Fruit fly (Drosophila melanogaster): ENCODE measurements around the gene CDK2AP1.
A peak's percentile ranks its signal among the peaks of the same experiment; 100 is the strongest.

CDK2AP1 gene

dm6 chrX:11155808-11156589 is 18.3 kb downstream of the CDK2AP1 start (continued):
- TF ChIP-seq Deaf1 (tag; optimal IDR thresholded peaks at IDR 0.05) (no peak), ttk (GFP tag; IDR thresholded peaks at IDR 0.05) (no peak), CG1647 (GFP tag; optimal IDR thresholded peaks at IDR 0.05) (no peak), Hand (GFP tag; optimal IDR thresholded peaks at IDR 0.05) (no peak), CTCF (GFP tag; optimal IDR thresholded peaks at IDR 0.05) (no peak), pzg (GFP tag; optimal IDR thresholded peaks at IDR 0.05) (no peak), CG10274 (GFP tag; optimal IDR thresholded peaks at IDR 0.05) (no peak), CG7839 (tag; optimal IDR thresholded peaks at IDR 0.05) (no peak), zen (tag; optimal IDR thresholded peaks at IDR 0.05) (no peak), ken (GFP tag; IDR thresholded peaks at IDR 0.05) (no peak), CG11247 (GFP tag; IDR thresholded peaks at IDR 0.05) (no peak), slou (GFP tag; optimal IDR thresholded peaks at IDR 0.05) (no peak), CG17359 (tag; optimal IDR thresholded peaks at IDR 0.05) (no peak), ham (GFP tag; IDR thresholded peaks at IDR 0.05) (no peak), tna (GFP tag; IDR thresholded peaks at IDR 0.05; ENCODE audit: partially characterized antibody) (no peak), Adf1 (GFP tag; IDR thresholded peaks at IDR 0.05) (no peak), slp2 (GFP tag; optimal IDR thresholded peaks at IDR 0.05) (no peak), Trl (optimal IDR thresholded peaks at IDR 0.05) (peak; percentile 7 to 33), Trl (GFP tag; optimal IDR thresholded peaks at IDR 0.05) (no peak), Dek (tag; optimal IDR thresholded peaks at IDR 0.05) (no peak), Asciz (GFP tag; optimal IDR thresholded peaks at IDR 0.05) (no peak), pita (GFP tag; optimal IDR thresholded peaks at IDR 0.05) (no peak), NfI (GFP tag; optimal IDR thresholded peaks at IDR 0.05) (no peak), inv (GFP tag; IDR thresholded peaks at IDR 0.05; ENCODE audit: partially characterized antibody) (no peak), CG9932 (GFP tag; IDR thresholded peaks at IDR 0.05) (peak; percentile 35), Eip74EF (GFP tag; optimal IDR thresholded peaks at IDR 0.05) (no peak), Stat92E (GFP tag; optimal IDR thresholded peaks at IDR 0.05) (no peak), fu2 (GFP tag; optimal IDR thresholded peaks at IDR 0.05) (no peak), HLH54F (GFP tag; optimal IDR thresholded peaks at IDR 0.05) (no peak), grau (tag; optimal IDR thresholded peaks at IDR 0.05) (peak; percentile 37), CG6654 (GFP tag; optimal IDR thresholded peaks at IDR 0.05) (no peak), CG2120 (GFP tag; optimal IDR thresholded peaks at IDR 0.05) (peak; percentile 16), Abd-B (GFP tag; optimal IDR thresholded peaks at IDR 0.05) (no peak), CG10147 (GFP tag; optimal IDR thresholded peaks at IDR 0.05) (peak; percentile 43), bowl (GFP tag; IDR thresholded peaks at IDR 0.05) (no peak), CG12942 (GFP tag; optimal IDR thresholded peaks at IDR 0.05) (no peak), h (optimal IDR thresholded peaks at IDR 0.05) (no peak), CG12236 (GFP tag; optimal IDR thresholded peaks at IDR 0.05) (no peak), Ada2b (GFP tag; IDR thresholded peaks at IDR 0.05) (no peak), CG13287 (GFP tag; IDR thresholded peaks at IDR 0.05; ENCODE audit: partially characterized antibody) (no peak), D19B (GFP tag; optimal IDR thresholded peaks at IDR 0.05) (no peak), CG8944 (GFP tag; optimal IDR thresholded peaks at IDR 0.05) (no peak), CG4617 (GFP tag; optimal IDR thresholded peaks at IDR 0.05; ENCODE audit: borderline replicate concordance) (no peak), Kr (GFP tag; optimal IDR thresholded peaks at IDR 0.05) (no peak), cad (GFP tag; optimal IDR thresholded peaks at IDR 0.05) (no peak), CG4424 (GFP tag; optimal IDR thresholded peaks at IDR 0.05) (no peak), Usf (GFP tag; optimal IDR thresholded peaks at IDR 0.05) (no peak), lov (optimal IDR thresholded peaks at IDR 0.05) (no peak), lov (GFP tag; IDR thresholded peaks at IDR 0.05) (no peak), TFAM (GFP tag; optimal IDR thresholded peaks at IDR 0.05) (no peak), CG7556 (GFP tag; optimal IDR thresholded peaks at IDR 0.05) (no peak)

All from whole organism, embryonic.